Worm (Caenorhabditis elegans): ENCODE measurements around the gene sre-19.

sre-19 gene

DNA sequence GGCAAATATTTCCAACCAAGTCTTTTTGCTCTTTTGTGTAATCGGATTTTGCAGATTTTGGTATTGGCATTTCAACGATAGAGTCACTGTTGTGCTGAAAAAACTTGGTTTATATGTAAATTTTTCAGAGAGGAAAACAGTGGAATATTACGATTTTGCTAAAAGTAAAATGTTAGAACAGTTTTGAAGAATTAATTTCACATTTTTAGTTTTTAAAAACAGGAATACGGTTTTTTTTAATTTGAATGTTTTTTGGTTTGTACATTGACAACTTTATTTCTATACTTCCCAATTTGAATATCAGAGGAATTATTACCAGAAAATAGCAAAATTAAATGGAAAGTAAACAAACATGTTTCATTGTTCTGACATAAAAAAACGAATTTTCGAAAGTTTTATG, 13.8 kb upstream of the sre-19 start, which contains the start of gene dnj-26:
dnj-26 (minus strand) TSS at position 101 of the 400 bp plus-strand sequence.
- TF ChIP-seq tbx-2 (tag; optimal IDR thresholded peaks at IDR 0.05): no peak
- no peak for TF ChIP-seq isw-1 (GFP tag; IDR thresholded peaks at IDR 0.05)
- no peak for TF ChIP-seq nhr-19 (GFP tag; conservative IDR thresholded peaks at IDR 0.05)
- no peak for TF ChIP-seq elt-2 (tag; optimal IDR thresholded peaks at IDR 0.05)
- TF ChIP-seq efl-1 (optimal IDR thresholded peaks at IDR 0.05): no peak
- peak in 1 of 2 experiments; percentile 59 for TF ChIP-seq efl-1 (GFP tag; optimal IDR thresholded peaks at IDR 0.05 in 1 of 2)
- TF ChIP-seq dpl-1 (GFP tag; optimal IDR thresholded peaks at IDR 0.05): no peak
- no peak for TF ChIP-seq aha-1 (tag; optimal IDR thresholded peaks at IDR 0.05)
- no peak for TF ChIP-seq unc-86 (tag; optimal IDR thresholded peaks at IDR 0.05)

- no peak for TF ChIP-seq efl-1 (optimal IDR thresholded peaks at IDR 0.05)
- TF ChIP-seq efl-1 (GFP tag; optimal IDR thresholded peaks at IDR 0.05 in 1 of 2): peak in 1 of 2 experiments; percentile 58
- TF ChIP-seq ceh-88 (GFP tag; IDR thresholded peaks at IDR 0.05): no peak
- TF ChIP-seq unc-30 (tag; optimal IDR thresholded peaks at IDR 0.05): no peak
- peak; percentile 6 for TF ChIP-seq dsc-1 (tag; optimal IDR thresholded peaks at IDR 0.05)
- no peak for TF ChIP-seq ceh-8 (GFP tag; optimal IDR thresholded peaks at IDR 0.05)
- TF ChIP-seq sptf-1 (tag; optimal IDR thresholded peaks at IDR 0.05): no peak
- TF ChIP-seq Y116A8C.19 (tag; optimal IDR thresholded peaks at IDR 0.05; ENCODE audit: borderline replicate concordance): no peak
- no peak for TF ChIP-seq unc-98 (GFP tag; IDR thresholded peaks at IDR 0.05)
- no peak for TF ChIP-seq snpc-4 (tag; optimal IDR thresholded peaks at IDR 0.05)
- no peak for TF ChIP-seq fkh-8 (tag; optimal IDR thresholded peaks at IDR 0.05)
- TF ChIP-seq ceh-90 (tag; optimal IDR thresholded peaks at IDR 0.05): no peak
- no peak for TF ChIP-seq ztf-4 (tag; optimal IDR thresholded peaks at IDR 0.05)
- TF ChIP-seq lin-13 (GFP tag; optimal IDR thresholded peaks at IDR 0.05): no peak
Measured at ce11 chrIV:12244706-12245105, 6.0 kb upstream of the sre-19 start, which contains the start of gene sre-15. sre-15 (minus strand) TSS chrIV:12244806.

DNA sequence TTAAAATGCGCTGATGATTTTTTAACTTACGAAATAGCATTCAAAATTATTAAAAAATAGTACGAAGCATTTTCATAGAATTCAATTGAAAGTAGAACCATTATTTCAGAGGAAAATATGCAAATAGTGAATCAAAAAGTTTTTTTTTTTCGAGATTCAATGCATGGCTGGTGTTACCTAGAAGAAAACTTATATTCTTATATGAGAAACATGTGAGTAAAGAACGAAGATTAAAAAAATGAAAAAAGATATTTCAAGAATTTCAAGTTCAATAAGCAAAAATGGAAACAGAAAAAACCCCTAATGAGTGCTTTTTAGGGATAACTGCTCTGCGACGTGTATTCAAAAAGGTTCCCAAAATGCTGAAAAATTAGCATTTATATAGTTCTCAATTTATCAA, 2.7 kb downstream of the sre-19 start, which contains the start of gene sre-16:
sre-16 (minus strand) TSS at position 101 of the 400 bp plus-strand sequence.
- TF ChIP-seq ztf-4 (tag; optimal IDR thresholded peaks at IDR 0.05) (no peak), fkh-8 (tag; optimal IDR thresholded peaks at IDR 0.05) (peak; percentile 31), sptf-1 (tag; optimal IDR thresholded peaks at IDR 0.05) (no peak), elt-3 (tag; optimal IDR thresholded peaks at IDR 0.05) (no peak), mef-2 (tag; optimal IDR thresholded peaks at IDR 0.05) (no peak), egl-13 (tag; optimal IDR thresholded peaks at IDR 0.05) (no peak), unc-30 (tag; optimal IDR thresholded peaks at IDR 0.05) (no peak)

DNA sequence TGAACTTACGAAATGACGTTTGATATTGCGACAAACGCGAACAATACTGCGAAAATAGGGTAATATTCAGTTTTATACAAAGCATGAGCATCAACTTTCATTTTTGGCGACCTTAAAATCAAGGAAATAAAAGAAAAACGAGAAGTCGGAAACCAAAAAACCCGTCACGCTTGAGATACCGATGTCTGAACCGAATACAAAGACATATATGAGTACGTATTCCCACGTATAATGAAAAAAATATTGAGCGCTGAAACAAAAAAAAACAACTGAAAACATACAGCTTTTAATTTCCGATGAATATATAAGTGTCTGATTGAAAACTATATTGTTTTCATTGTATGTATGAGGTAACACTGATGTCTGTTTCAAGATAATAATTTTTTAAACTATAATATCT, 9.1 kb downstream of the sre-19 start, which contains the start of gene sre-18:
sre-18 (minus strand) TSS at position 101 of the 400 bp plus-strand sequence.
- TF ChIP-seq ceh-88 (GFP tag; IDR thresholded peaks at IDR 0.05) (no peak), snu-23 (GFP tag; optimal IDR thresholded peaks at IDR 0.05) (no peak), egl-27 (tag; optimal IDR thresholded peaks at IDR 0.05) (no peak), pag-3 (tag; optimal IDR thresholded peaks at IDR 0.05; ENCODE audit: borderline replicate concordance, insufficient read depth) (no peak), hlh-17 (GFP tag; optimal IDR thresholded peaks at IDR 0.05; ENCODE audit: borderline replicate concordance) (no peak), zip-4 (GFP tag; optimal IDR thresholded peaks at IDR 0.05) (no peak), dsc-1 (tag; optimal IDR thresholded peaks at IDR 0.05) (no peak), ces-1 (GFP tag; optimal IDR thresholded peaks at IDR 0.05) (no peak)

DNA sequence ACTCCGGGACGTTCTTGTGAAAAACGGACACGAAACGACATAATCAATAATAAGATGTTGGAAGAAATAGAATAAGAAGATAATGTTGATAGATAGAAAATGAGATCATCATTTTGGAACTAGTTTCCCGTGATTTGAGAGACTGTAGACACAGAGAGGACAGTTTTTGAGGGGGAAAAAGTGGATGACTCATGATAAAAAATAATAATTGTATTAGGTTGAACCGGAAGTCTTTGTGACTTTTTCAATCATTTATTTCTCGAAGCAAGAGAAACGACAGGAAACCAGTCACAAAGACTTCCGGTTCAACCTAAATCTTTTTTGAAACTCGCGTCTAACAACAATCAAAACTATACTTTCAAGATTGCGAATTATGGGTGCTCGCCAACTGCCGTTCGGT, 11.7 kb downstream of the sre-19 start, which contains the start of gene mlt-3:
mlt-3 (minus strand) TSS at position 101 of the 400 bp plus-strand sequence.
- no peak for TF ChIP-seq xbp-1 (tag; optimal IDR thresholded peaks at IDR 0.05)
- TF ChIP-seq ets-5 (GFP tag; IDR thresholded peaks at IDR 0.05): no peak
- no peak for TF ChIP-seq aha-1 (tag; optimal IDR thresholded peaks at IDR 0.05)
- peak; percentile 20 for TF ChIP-seq nhr-85 (tag)
- peak; percentile 21 for TF ChIP-seq blmp-1 (tag; optimal IDR thresholded peaks at IDR 0.05)
- no peak for TF ChIP-seq lin-35 (GFP tag; optimal IDR thresholded peaks at IDR 0.05)

Measured in whole organism, L1 larva.